Worm (Caenorhabditis elegans): ENCODE results near the gene gnrr-5.
A peak's percentile ranks its signal among the peaks of the same experiment; 100 is the strongest.

gnrr-5 gene

ce11 chrV:4488989-4489388, 34.5 kb upstream of the gnrr-5 start:
- TF ChIP-seq rec-8 (tag; optimal IDR thresholded peaks at IDR 0.05) (no peak), hlh-26 (GFP tag; conservative IDR thresholded peaks at IDR 0.05) (no peak), F23B12.7 (tag; optimal IDR thresholded peaks at IDR 0.05; ENCODE audit: insufficient read depth) (no peak), F33H1.4 (GFP tag; IDR thresholded peaks at IDR 0.05) (no peak), gei-17 (GFP tag; optimal IDR thresholded peaks at IDR 0.05) (no peak), F49E8.2 (tag; optimal IDR thresholded peaks at IDR 0.05; ENCODE audit: insufficient read depth) (no peak), mxl-1 (tag; optimal IDR thresholded peaks at IDR 0.05) (no peak), lir-1 (GFP tag; conservative IDR thresholded peaks at IDR 0.05) (no peak), B0336.3 (GFP tag; IDR thresholded peaks at IDR 0.05) (no peak)

ce11 chrV:4487888-4488287, 33.4 kb upstream of the gnrr-5 start:
- TF ChIP-seq lin-35 (GFP tag; optimal IDR thresholded peaks at IDR 0.05) (no peak), ets-4 (GFP tag; optimal IDR thresholded peaks at IDR 0.05) (no peak), snpc-3.4 (tag; optimal IDR thresholded peaks at IDR 0.05) (no peak), F10E7.11 (tag; optimal IDR thresholded peaks at IDR 0.05) (no peak), attf-6 (GFP tag; IDR thresholded peaks at IDR 0.05) (no peak), ama-1 (optimal IDR thresholded peaks at IDR 0.05) (no peak), ama-1 (GFP tag; optimal IDR thresholded peaks at IDR 0.05) (no peak), aptf-2 (GFP tag; conservative IDR thresholded peaks at IDR 0.05) (peak; percentile 61; the same call in 1 of the 2 replicates), ekl-4 (GFP tag; IDR thresholded peaks at IDR 0.05) (no peak)

ce11 chrV:4486626-4487025, 32.1 kb upstream of the gnrr-5 start:
- TF ChIP-seq hsf-1 (GFP tag; IDR thresholded peaks at IDR 0.05) (no peak), ama-1 (optimal IDR thresholded peaks at IDR 0.05) (no peak), ama-1 (GFP tag; optimal IDR thresholded peaks at IDR 0.05) (no peak), mxl-1 (tag; optimal IDR thresholded peaks at IDR 0.05) (no peak), unc-62 (GFP tag; optimal IDR thresholded peaks at IDR 0.05) (peak; percentile 46), Y53G8AR.9 (GFP tag; conservative IDR thresholded peaks at IDR 0.05) (no peak), F55B11.4 (tag; optimal IDR thresholded peaks at IDR 0.05; ENCODE audit: borderline replicate concordance, insufficient read depth) (no peak)

- no peak for TF ChIP-seq T26A5.8 (tag; optimal IDR thresholded peaks at IDR 0.05)
- TF ChIP-seq Y56A3A.18 (GFP tag; IDR thresholded peaks at IDR 0.05) = no peak
- TF ChIP-seq ama-1 (optimal IDR thresholded peaks at IDR 0.05) = no peak
- no peak for TF ChIP-seq ama-1 (GFP tag; optimal IDR thresholded peaks at IDR 0.05)
- TF ChIP-seq ztf-26 (tag; optimal IDR thresholded peaks at IDR 0.05) = no peak
- no peak for TF ChIP-seq F23B12.7 (tag; optimal IDR thresholded peaks at IDR 0.05; ENCODE audit: insufficient read depth)
- TF ChIP-seq lin-40 (tag; optimal IDR thresholded peaks at IDR 0.05) = peak; percentile 39
- no peak for TF ChIP-seq F57C9.4 (tag; optimal IDR thresholded peaks at IDR 0.05)
- no peak for TF ChIP-seq ccch-3 (GFP tag; optimal IDR thresholded peaks at IDR 0.05)
- 0 out of 2 replicates have a peak, but pooled peaks have one; percentile 13 for TF ChIP-seq dox-1 (GFP tag; IDR thresholded peaks at IDR 0.05)
- no peak for TF ChIP-seq B0336.3 (GFP tag; IDR thresholded peaks at IDR 0.05)
- TF ChIP-seq Y95B8A.8 (GFP tag; IDR thresholded peaks at IDR 0.05) = no peak
- no peak for TF ChIP-seq cebp-1 (GFP tag; IDR thresholded peaks at IDR 0.05)
- peak; percentile 23 for TF ChIP-seq cebp-1 (tag; optimal IDR thresholded peaks at IDR 0.05)
- TF ChIP-seq nhr-80 (tag; optimal IDR thresholded peaks at IDR 0.05) = peak; percentile 96
- no peak for TF ChIP-seq Y79H2A.3 (GFP tag; conservative IDR thresholded peaks at IDR 0.05)
- no peak for TF ChIP-seq attf-6 (GFP tag; IDR thresholded peaks at IDR 0.05)
- no peak for TF ChIP-seq K11D2.4 (GFP tag; IDR thresholded peaks at IDR 0.05)
- TF ChIP-seq pha-4 (tag; optimal IDR thresholded peaks at IDR 0.05) = peak; percentile 61
- TF ChIP-seq nhr-90 (tag; optimal IDR thresholded peaks at IDR 0.05) = peak; percentile 27
- TF ChIP-seq let-526 (GFP tag; IDR thresholded peaks at IDR 0.05) = no peak
- TF ChIP-seq him-1 (tag; optimal IDR thresholded peaks at IDR 0.05) = no peak
- TF ChIP-seq madf-6 (GFP tag; IDR thresholded peaks at IDR 0.05) = no peak
- no peak for TF ChIP-seq F49E8.2 (tag; optimal IDR thresholded peaks at IDR 0.05; ENCODE audit: insufficient read depth)
Observed at ce11 chrV:4483049-4483507, 28.5 kb upstream of the gnrr-5 start, which contains the start of gene exc-15. exc-15 (plus strand) TSS chrV:4483459.

All from whole organism, young adult.